Fruit fly (Drosophila melanogaster): Measurements from ENCODE around the gene TP53INP.
A peak's percentile ranks its signal among the peaks of the same experiment; 100 is the strongest.

Gene TP53INP

DNA sequence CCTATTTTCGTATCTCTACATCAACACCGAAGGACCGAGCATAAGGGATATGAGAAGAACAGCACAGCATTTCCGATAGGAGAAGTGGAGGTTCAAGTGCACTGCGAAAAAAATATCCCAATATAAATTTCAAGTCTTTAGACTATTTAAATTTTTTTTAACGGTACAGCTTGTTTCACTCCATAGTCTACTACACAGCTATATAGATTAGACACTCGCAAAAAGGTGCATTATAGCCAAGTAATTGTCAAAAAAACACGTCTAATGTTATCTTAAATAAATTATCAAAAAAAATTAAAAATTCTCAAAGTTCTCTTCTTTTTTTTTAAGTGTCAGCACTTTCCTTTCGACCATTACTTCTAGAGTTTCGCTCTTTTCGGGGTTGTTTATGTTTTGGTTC, 27.8 kb upstream of the TP53INP start:
- no peak for TF ChIP-seq Ets98B (GFP tag; IDR thresholded peaks at IDR 0.05)
- TF ChIP-seq CG15710 (tag; optimal IDR thresholded peaks at IDR 0.05), result peak; percentile 69
- peak; percentile 31 for TF ChIP-seq CG14655 (GFP tag; optimal IDR thresholded peaks at IDR 0.05)
- peak; percentile 12 for TF ChIP-seq Pif1B (GFP tag; optimal IDR thresholded peaks at IDR 0.05)
- no peak for TF ChIP-seq Snoo (tag; optimal IDR thresholded peaks at IDR 0.05)
- TF ChIP-seq EcR (GFP tag; optimal IDR thresholded peaks at IDR 0.05), result no peak
- TF ChIP-seq fd96Ca (GFP tag; IDR thresholded peaks at IDR 0.05), result no peak
- TF ChIP-seq CG34367 (tag; optimal IDR thresholded peaks at IDR 0.05), result peak; percentile 32
- no peak for TF ChIP-seq D1 (tag; optimal IDR thresholded peaks at IDR 0.05)
- peak; percentile 37 for TF ChIP-seq CG9948 (tag; optimal IDR thresholded peaks at IDR 0.05)
- no peak for TF ChIP-seq CG32121 (GFP tag; IDR thresholded peaks at IDR 0.05)
- TF ChIP-seq CG17806 (tag; optimal IDR thresholded peaks at IDR 0.05), result peak; percentile 38
- no peak for TF ChIP-seq CG13204 (GFP tag; optimal IDR thresholded peaks at IDR 0.05)
- peak; percentile 65 for TF ChIP-seq CG8159 (tag; optimal IDR thresholded peaks at IDR 0.05)
- no peak for TF ChIP-seq Pif1A (GFP tag; optimal IDR thresholded peaks at IDR 0.05)

DNA sequence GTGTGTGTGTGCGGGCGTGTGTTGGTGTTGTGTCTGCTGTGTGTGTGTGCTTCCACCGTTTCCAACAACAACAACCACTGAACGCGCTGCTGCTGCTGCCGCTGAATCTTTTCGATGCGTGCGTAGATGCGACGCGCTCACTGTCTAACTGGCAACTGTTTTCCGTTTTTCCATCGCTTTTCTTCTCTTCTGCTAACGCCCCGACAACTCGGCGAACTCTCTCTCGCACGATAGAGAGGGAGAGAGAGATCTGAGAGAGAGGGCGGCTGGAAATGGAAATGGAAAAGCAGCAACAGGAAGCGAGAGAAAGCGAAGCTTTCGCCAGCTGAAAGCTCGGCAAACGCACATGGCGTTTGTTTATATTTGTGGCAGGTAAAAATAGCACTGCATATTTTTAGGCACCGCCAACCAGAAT, 26.5 kb upstream of the TP53INP start, which contains the start of gene DopEcR:
TSS of gene DopEcR (minus strand) at position 157 of the 415 bp plus-strand sequence.
- TF ChIP-seq CG32121 (GFP tag; IDR thresholded peaks at IDR 0.05) (0 out of 2 replicates have a peak, but pooled peaks have one; percentile 13), Pif1A (GFP tag; optimal IDR thresholded peaks at IDR 0.05) (no peak), fd96Ca (GFP tag; IDR thresholded peaks at IDR 0.05) (0 out of 3 replicates have a peak, but pooled peaks have one; percentile 11), CG13204 (GFP tag; optimal IDR thresholded peaks at IDR 0.05) (no peak), CG12605 (GFP tag; IDR thresholded peaks at IDR 0.05) (peak; percentile 32; the same call in 1 of the 2 replicates), CG4496 (GFP tag; IDR thresholded peaks at IDR 0.05) (peak; percentile 71)

DNA sequence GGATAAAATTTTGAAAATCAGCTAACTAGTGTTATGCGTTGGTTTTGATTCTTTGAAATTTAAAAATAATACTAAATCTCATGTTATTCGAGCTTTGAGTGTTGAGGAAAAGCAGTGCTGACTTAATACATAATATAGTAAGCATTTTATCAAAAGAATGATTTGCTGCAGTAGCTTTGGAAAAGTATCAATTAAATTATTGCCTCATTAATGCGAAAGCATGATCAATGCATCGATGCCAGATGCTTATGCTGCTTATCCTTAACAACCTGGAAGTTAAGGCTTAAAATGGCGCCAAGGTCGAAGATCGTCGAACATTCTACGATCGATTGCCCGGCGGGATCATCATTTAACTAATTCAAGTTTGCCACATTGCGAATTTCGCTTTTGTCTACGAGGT, 25.2 kb upstream of the TP53INP start, which contains the start of gene CG32240:
TSS of gene CG32240 (minus strand) at position 101 of the 400 bp plus-strand sequence.
- TF ChIP-seq rn (GFP tag; IDR thresholded peaks at IDR 0.05), result no peak

DNA sequence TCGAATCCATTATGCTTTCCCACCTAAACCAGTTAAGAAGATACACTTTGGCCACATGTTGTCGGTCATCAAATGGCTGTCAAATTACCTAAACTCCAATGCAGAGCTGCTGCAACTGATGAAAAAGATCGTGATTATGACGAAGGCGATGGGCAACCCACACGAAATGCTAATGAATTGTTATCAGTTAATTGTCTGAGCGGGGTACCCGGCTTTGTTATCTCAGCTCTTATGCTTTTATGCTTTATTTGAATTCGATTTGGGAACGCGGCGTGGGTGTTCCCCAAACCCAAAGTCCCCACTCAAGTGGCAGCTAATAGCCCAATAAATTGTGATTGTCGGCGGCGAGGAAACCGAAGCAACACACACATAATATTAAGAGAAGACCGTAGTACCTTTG, 24.2 kb upstream of the TP53INP start:
- TF ChIP-seq CG8301 (tag; optimal IDR thresholded peaks at IDR 0.05) (no peak), fd96Ca (GFP tag; IDR thresholded peaks at IDR 0.05) (0 out of 3 replicates have a peak, but pooled peaks have one; percentile 24)

DNA sequence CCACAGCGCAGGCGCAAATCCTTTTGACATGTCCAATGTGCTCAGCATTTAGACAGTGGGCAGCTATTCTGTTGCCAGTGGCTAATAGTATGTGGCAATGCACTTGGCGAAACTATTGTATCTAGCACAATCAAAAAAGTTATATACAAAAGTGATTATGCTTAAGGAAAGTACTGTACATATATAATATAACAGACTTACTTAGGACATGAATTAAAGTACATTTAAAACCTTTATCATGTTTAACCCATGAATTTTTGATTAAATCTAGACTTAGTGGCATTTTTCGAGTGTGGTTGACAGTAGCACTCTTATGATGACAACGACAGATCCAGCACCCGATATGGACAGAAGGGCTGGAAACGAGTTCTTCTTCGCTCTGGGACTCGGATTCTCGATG, 23.6 kb upstream of the TP53INP start:
- TF ChIP-seq Pif1A (GFP tag; optimal IDR thresholded peaks at IDR 0.05), result peak; percentile 60
- peak; percentile 75 for TF ChIP-seq CG8301 (tag; optimal IDR thresholded peaks at IDR 0.05)
- no peak for TF ChIP-seq CG10348 (GFP tag; IDR thresholded peaks at IDR 0.05)
- peak; percentile 93 for TF ChIP-seq CG17806 (tag; optimal IDR thresholded peaks at IDR 0.05)
- TF ChIP-seq fd96Ca (GFP tag; IDR thresholded peaks at IDR 0.05), result no peak
- no peak for TF ChIP-seq CG13204 (GFP tag; optimal IDR thresholded peaks at IDR 0.05)
- no peak; the same call in 1 of the 2 replicates for TF ChIP-seq Ets98B (GFP tag; IDR thresholded peaks at IDR 0.05)
- TF ChIP-seq CG4496 (GFP tag; IDR thresholded peaks at IDR 0.05), result peak; percentile 66
- TF ChIP-seq CG32121 (GFP tag; IDR thresholded peaks at IDR 0.05), result no peak
- peak; percentile 89 for TF ChIP-seq CG14655 (GFP tag; optimal IDR thresholded peaks at IDR 0.05)
- TF ChIP-seq EcR (GFP tag; optimal IDR thresholded peaks at IDR 0.05), result no peak
- TF ChIP-seq CG9948 (tag; optimal IDR thresholded peaks at IDR 0.05), result peak; percentile 87
- peak; percentile 83 for TF ChIP-seq CG34367 (tag; optimal IDR thresholded peaks at IDR 0.05)
- TF ChIP-seq Pif1B (GFP tag; optimal IDR thresholded peaks at IDR 0.05), result peak; percentile 37
- TF ChIP-seq CG8159 (tag; optimal IDR thresholded peaks at IDR 0.05), result peak; percentile 95
- TF ChIP-seq CG12605 (GFP tag; IDR thresholded peaks at IDR 0.05), result no peak
- peak; percentile 84 for TF ChIP-seq CG15710 (tag; optimal IDR thresholded peaks at IDR 0.05)
- TF ChIP-seq Snoo (tag; optimal IDR thresholded peaks at IDR 0.05), result no peak
- TF ChIP-seq D1 (tag; optimal IDR thresholded peaks at IDR 0.05), result peak; percentile 68
- peak; percentile 84 for TF ChIP-seq gl (tag; optimal IDR thresholded peaks at IDR 0.05)
- TF ChIP-seq rn (GFP tag; IDR thresholded peaks at IDR 0.05), result no peak

DNA sequence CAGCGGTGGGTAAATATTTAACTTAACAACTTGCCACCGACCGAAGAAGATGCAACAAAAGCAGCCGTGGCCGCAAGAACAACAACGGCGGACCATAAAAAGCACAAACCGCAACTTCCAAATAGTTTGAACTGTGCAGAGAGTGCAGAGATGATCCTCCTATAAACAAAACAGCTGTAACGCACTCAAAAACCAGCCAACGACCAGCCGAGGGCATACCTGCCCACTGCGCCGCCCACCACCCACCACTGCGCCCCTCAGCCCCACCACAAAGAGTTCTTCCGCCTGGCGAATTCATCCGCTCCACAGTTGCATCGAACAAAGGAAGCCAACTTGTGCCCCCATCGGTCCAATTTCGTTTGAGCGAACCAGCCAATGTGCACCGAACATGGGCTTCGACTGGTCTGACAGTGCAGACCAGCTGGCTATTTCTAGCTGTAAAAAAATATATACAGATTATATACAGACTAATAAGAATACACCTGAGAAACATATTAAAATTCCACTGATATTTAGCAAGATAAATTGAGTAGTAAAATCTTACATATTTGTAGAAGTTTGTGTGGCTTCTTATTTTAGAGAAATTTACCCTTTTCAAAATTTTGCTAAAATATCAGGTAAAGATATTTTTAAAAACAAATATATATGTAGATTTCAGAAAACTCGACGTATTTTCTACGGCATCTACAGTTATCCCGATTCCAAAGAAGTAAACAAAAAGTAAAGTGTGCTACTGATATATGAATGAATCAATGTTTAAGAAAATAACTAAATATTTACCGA, 23.0 kb upstream of the TP53INP start:
- TF ChIP-seq EcR (GFP tag; optimal IDR thresholded peaks at IDR 0.05) (peak; percentile 62), CG9948 (tag; optimal IDR thresholded peaks at IDR 0.05) (no peak), CG17806 (tag; optimal IDR thresholded peaks at IDR 0.05) (no peak), Snoo (tag; optimal IDR thresholded peaks at IDR 0.05) (no peak), Pif1B (GFP tag; optimal IDR thresholded peaks at IDR 0.05) (no peak), Ets98B (GFP tag; IDR thresholded peaks at IDR 0.05) (peak; percentile 14; the same call in 1 of the 2 replicates), D1 (tag; optimal IDR thresholded peaks at IDR 0.05) (no peak), CG8159 (tag; optimal IDR thresholded peaks at IDR 0.05) (peak; percentile 28), CG8301 (tag; optimal IDR thresholded peaks at IDR 0.05) (no peak), gl (tag; optimal IDR thresholded peaks at IDR 0.05) (no peak), rn (GFP tag; IDR thresholded peaks at IDR 0.05) (no peak), CG14655 (GFP tag; optimal IDR thresholded peaks at IDR 0.05) (peak; percentile 26), CG13204 (GFP tag; optimal IDR thresholded peaks at IDR 0.05) (peak; percentile 82), fd96Ca (GFP tag; IDR thresholded peaks at IDR 0.05) (no peak), CG4496 (GFP tag; IDR thresholded peaks at IDR 0.05) (peak; percentile 51; the same call in 2 of the 3 replicates), CG34367 (tag; optimal IDR thresholded peaks at IDR 0.05) (no peak), CG15710 (tag; optimal IDR thresholded peaks at IDR 0.05) (no peak), CG10348 (GFP tag; IDR thresholded peaks at IDR 0.05) (no peak), CG12605 (GFP tag; IDR thresholded peaks at IDR 0.05) (no peak), Pif1A (GFP tag; optimal IDR thresholded peaks at IDR 0.05) (no peak), CG32121 (GFP tag; IDR thresholded peaks at IDR 0.05) (no peak; the same call in 1 of the 2 replicates)

Data from whole organism, pupa.